Worm (Caenorhabditis elegans): ENCODE measurements around the gene thn-6.
"Not testable (repeated sequence)": the region's sequence is repeated elsewhere in the genome, so short reads cannot be mapped to it uniquely, and the experiment has no call there.

The thn-6 gene

ce11 chrIV:5225277-5225822 lies 3.4 kb upstream of the thn-6 start, which contains the start of gene cylc-1:
TSS of gene cylc-1 (minus strand) at chrIV:5225772.
- not testable (repeated sequence) for TF ChIP-seq lin-15B, ztf-4, nhr-77 (tag; optimal IDR thresholded peaks at IDR 0.05)

- TF ChIP-seq nhr-76, nhr-77, pha-4 (tag; optimal IDR thresholded peaks at IDR 0.05): not testable (repeated sequence)
Measured at ce11 chrIV:5226552-5226951, 2.2 kb upstream of the thn-6 start, which contains the start of gene nsph-4.1. TSS of gene nsph-4.1 (plus strand) at chrIV:5226852.

ce11 chrIV:5230530-5230929 lies 1.8 kb downstream of the thn-6 start, which contains the start of gene thn-5:
TSS of gene thn-5 (plus strand) at chrIV:5230830.
- TF ChIP-seq nhr-43 (tag; optimal IDR thresholded peaks at IDR 0.05; ENCODE audit: poor library complexity, severe bottlenecking) (no peak), nhr-25 (tag; optimal IDR thresholded peaks at IDR 0.05) (no peak), tbx-2 (tag; optimal IDR thresholded peaks at IDR 0.05) (no peak), ceh-16 (tag; optimal IDR thresholded peaks at IDR 0.05) (no peak), elt-2 (tag; optimal IDR thresholded peaks at IDR 0.05) (no peak), egl-27 (tag; optimal IDR thresholded peaks at IDR 0.05) (no peak), fkh-10 (GFP tag; optimal IDR thresholded peaks at IDR 0.05) (no peak), ztf-11 (tag; optimal IDR thresholded peaks at IDR 0.05) (no peak), zag-1 (tag; optimal IDR thresholded peaks at IDR 0.05) (no peak), nhr-77 (tag; optimal IDR thresholded peaks at IDR 0.05) (no peak), mml-1 (tag; optimal IDR thresholded peaks at IDR 0.05) (no peak), ceh-9 (tag; optimal IDR thresholded peaks at IDR 0.05) (no peak), fkh-2 (tag; optimal IDR thresholded peaks at IDR 0.05) (no peak), nhr-76 (tag; optimal IDR thresholded peaks at IDR 0.05) (no peak), nfya-1 (tag; optimal IDR thresholded peaks at IDR 0.05; ENCODE audit: insufficient read depth) (no peak), ceh-28 (tag; optimal IDR thresholded peaks at IDR 0.05) (no peak), lin-15B (tag; optimal IDR thresholded peaks at IDR 0.05) (no peak), nhr-67 (tag; optimal IDR thresholded peaks at IDR 0.05) (no peak), jun-1 (tag; optimal IDR thresholded peaks at IDR 0.05) (no peak), pha-4 (tag; optimal IDR thresholded peaks at IDR 0.05) (no peak)

ce11 chrIV:5254678-5255077 lies 26.0 kb downstream of the thn-6 start, which contains the start of gene F36H12.10:
TSS of gene F36H12.10 (minus strand) at chrIV:5254778.
- not testable (repeated sequence) for TF ChIP-seq nhr-28, elt-2, mdl-1 (tag; optimal IDR thresholded peaks at IDR 0.05)

- TF ChIP-seq fos-1, snpc-4, hmg-11 (tag; optimal IDR thresholded peaks at IDR 0.05): not testable (repeated sequence)
Measured at ce11 chrIV:5256731-5257130, 28.0 kb downstream of the thn-6 start, which contains the start of gene F36H12.9. TSS of gene F36H12.9 (plus strand) at chrIV:5257031.

- TF ChIP-seq snpc-4, pqm-1, nhr-11 (tag; optimal IDR thresholded peaks at IDR 0.05): not testable (repeated sequence)
Measured at ce11 chrIV:5258385-5258784, 29.7 kb downstream of the thn-6 start, which contains the start of gene ttbk-2.1. TSS of gene ttbk-2.1 (plus strand) at chrIV:5258685.

- TF ChIP-seq aly-2, mml-1, egl-5 (tag; optimal IDR thresholded peaks at IDR 0.05): not testable (repeated sequence)
Measured at ce11 chrIV:5260289-5260688, 31.6 kb downstream of the thn-6 start, which contains the start of gene msp-19. TSS of gene msp-19 (plus strand) at chrIV:5260589.
